Worm (Caenorhabditis elegans) whole organism, L3 larva: ENCODE measurements around the gene srx-29.

Experiments used
- R02D3.7 ChIP-seq: fragments of 150-350 bp; optimal IDR thresholded peaks from 2 replicates; lab custom pipeline; 2014; ENCODE audit warnings: missing biosample characterization, missing genetic modification characterization
- daf-12 ChIP-seq: fragments of 150-350 bp; optimal IDR thresholded peaks from 2 replicates; lab custom pipeline; 2014; ENCODE audit warnings: missing biosample characterization, missing genetic modification reagents, missing genetic modification characterization
- egl-27 ChIP-seq: sonication (generic microtip); optimal IDR thresholded peaks from 4 replicates; lab custom pipeline; 2017; ENCODE audit warnings: missing biosample characterization, missing genetic modification reagents, missing genetic modification characterization
- egl-5 ChIP-seq: fragments of 150-350 bp; optimal IDR thresholded peaks from 2 replicates; lab custom pipeline; 2017; ENCODE audit warnings: missing biosample characterization, missing genetic modification reagents, missing genetic modification characterization, inconsistent platforms
- fkh-10 ChIP-seq: sonication (generic microtip); optimal IDR thresholded peaks from 2 replicates; lab custom pipeline; 2017; ENCODE audit warnings: missing biosample characterization, missing genetic modification reagents, missing genetic modification characterization
- lin-39 ChIP-seq: fragments of 150-350 bp; optimal IDR thresholded peaks from 2 replicates; lab custom pipeline; 2018; ENCODE audit warnings: missing biosample characterization, missing genetic modification reagents, missing genetic modification characterization
- nfya-1 ChIP-seq: sonication (generic microtip); optimal IDR thresholded peaks from 2 replicates; lab custom pipeline; 2017; ENCODE audit warnings: missing genetic modification characterization, mild to moderate bottlenecking, missing compliant biosample characterization, antibody characterized with exemption, moderate library complexity; ENCODE audit not compliant: insufficient read depth
- nhr-237 ChIP-seq: fragments of 150-350 bp; optimal IDR thresholded peaks from 2 replicates; lab custom pipeline; 2014; ENCODE audit warnings: missing biosample characterization, missing genetic modification characterization
- skn-1 ChIP-seq: fragments of 150-350 bp; optimal IDR thresholded peaks from 2 replicates; lab custom pipeline; 2014; ENCODE audit warnings: missing biosample characterization, missing genetic modification characterization
- snpc-4 ChIP-seq: fragments of 150-350 bp; optimal IDR thresholded peaks from 2 replicates; lab custom pipeline; 2014; ENCODE audit warnings: missing biosample characterization, missing genetic modification characterization
- unc-39 ChIP-seq: sonication (generic microtip); optimal IDR thresholded peaks from 4 replicates; lab custom pipeline; 2017; ENCODE audit warnings: missing biosample characterization, missing genetic modification characterization
- zag-1 ChIP-seq: fragments of 150-350 bp; optimal IDR thresholded peaks from 2 replicates; lab custom pipeline; 2014; ENCODE audit warnings: missing biosample characterization, missing genetic modification characterization
- ztf-11 ChIP-seq: fragments of 150-350 bp; optimal IDR thresholded peaks from 2 replicates; lab custom pipeline; 2014; ENCODE audit warnings: missing biosample characterization, missing genetic modification characterization
- ztf-4 ChIP-seq: fragments of 150-350 bp; optimal IDR thresholded peaks from 2 replicates; lab custom pipeline; 2014; ENCODE audit warnings: missing biosample characterization, missing genetic modification characterization

ce11 chrV:15658262-15659060 lies 39.5 kb downstream of the srx-29 start:
- no peak for TF ChIP-seq egl-27 (tag; lab: Kevin White, UChicago)
- TF ChIP-seq snpc-4 (tag; lab: Kevin White, UChicago) = no peak
- no peak for TF ChIP-seq nfya-1 (tag; lab: Kevin White, UChicago)
- no peak for TF ChIP-seq zag-1
- no peak for TF ChIP-seq daf-12 (tag; lab: Kevin White, UChicago)
- no peak for TF ChIP-seq ztf-11 (tag; lab: Kevin White, UChicago)
- peak; percentile 1 for TF ChIP-seq egl-5 (tag; lab: Kevin White, UChicago)
- no peak for TF ChIP-seq lin-39 (tag; lab: Kevin White, UChicago)
- TF ChIP-seq unc-39 = no peak
- TF ChIP-seq R02D3.7 (tag; lab: Kevin White, UChicago) = no peak
- TF ChIP-seq ztf-4 (tag; lab: Kevin White, UChicago) = no peak
- no peak for TF ChIP-seq fkh-10 (GFP tag; lab: Kevin White, UChicago)
- no peak for TF ChIP-seq skn-1 (tag; lab: Kevin White, UChicago)
- TF ChIP-seq nhr-237 (tag; lab: Kevin White, UChicago) = no peak
